Worm (Caenorhabditis elegans) whole organism, L1 larva: ENCODE results near the gene H40L08.1.
A peak's percentile ranks its signal among the peaks of the same experiment; 100 is the strongest.

ENCODE experiments used
- C34B4.2 ChIP-seq: sonication (generic microtip); optimal IDR thresholded peaks from 2 replicates; lab custom pipeline; 2017; ENCODE audit warnings: mild to moderate bottlenecking, missing genetic modification characterization, missing compliant biosample characterization
- F16B12.6 ChIP-seq: fragments of 150-350 bp; optimal IDR thresholded peaks from 2 replicates; lab custom pipeline; 2014; ENCODE audit warnings: missing biosample characterization, missing genetic modification characterization
- aly-2 ChIP-seq: fragments of 150-350 bp; optimal IDR thresholded peaks from 2 replicates; lab custom pipeline; 2014; ENCODE audit warnings: missing biosample characterization, missing genetic modification characterization
- ama-1 ChIP-seq: fragments of 150-350 bp; optimal IDR thresholded peaks from 2 replicates; lab custom pipeline; 2014
- ceh-63 ChIP-seq: fragments of 200-800 bp; sonication (Bioruptor generic); optimal IDR thresholded peaks from 2 replicates; lab custom pipeline; 2018; ENCODE audit warnings: mild to moderate bottlenecking, missing genetic modification characterization, missing compliant biosample characterization
- ceh-8 ChIP-seq: fragments of 200-800 bp; sonication (Bioruptor generic); optimal IDR thresholded peaks from 2 replicates; lab custom pipeline; 2018; ENCODE audit warnings: mild to moderate bottlenecking, missing genetic modification characterization, moderate library complexity, missing compliant biosample characterization
- ceh-82 ChIP-seq, 3 experiments: fragments of 150-350 bp in 1 of 3; sonication (generic microtip) in 2 of 3; optimal IDR thresholded peaks; 2 replicates each; lab custom pipeline; 2014 to 2017; ENCODE audit warnings: missing biosample characterization in 3 of 3, missing genetic modification characterization in 3 of 3
- efl-1 ChIP-seq, 4 experiments: fragments of 150-350 bp; optimal IDR thresholded peaks in 3 of 4; peaks in 1 of 4; 1 replicate in 1 of 4; 2 replicates in 3 of 4; lab custom pipeline; 2014; ENCODE audit warnings: missing biosample characterization in 2 of 4, missing genetic modification characterization in 2 of 4, missing genetic modification reagents in 2 of 4
- efl-3 ChIP-seq: fragments of 200-800 bp; sonication (Bioruptor generic); optimal IDR thresholded peaks from 2 replicates; lab custom pipeline; 2018; ENCODE audit warnings: mild to moderate bottlenecking, missing genetic modification characterization, missing compliant biosample characterization
- egl-27 ChIP-seq, 2 experiments: fragments of 150-350 bp in 1 of 2; sonication (generic microtip); optimal IDR thresholded peaks; 3 replicates each; lab custom pipeline; 2017 to 2018; ENCODE audit warnings: missing biosample characterization in 2 of 2, missing genetic modification characterization in 2 of 2, missing genetic modification reagents in 2 of 2
- ets-5 ChIP-seq: fragments of 200-800 bp; sonication (Bioruptor generic); IDR thresholded peaks from 2 replicates; pipeline ENCODE4 v1.3.6; 2022; ENCODE audit warnings: missing genetic modification characterization, missing compliant biosample characterization
- fkh-8 ChIP-seq: sonication (generic microtip); optimal IDR thresholded peaks from 2 replicates; lab custom pipeline; 2016; ENCODE audit warnings: mild to moderate bottlenecking, missing genetic modification characterization, missing compliant biosample characterization
- grh-1 ChIP-seq: fragments of 200-800 bp; sonication (Bioruptor generic); IDR thresholded peaks from 2 replicates; pipeline ENCODE4 v1.3.6; 2022; ENCODE audit warnings: missing genetic modification reagents, missing genetic modification characterization, missing compliant biosample characterization
- hlh-17 ChIP-seq: fragments of 200-800 bp; sonication (Bioruptor generic); optimal IDR thresholded peaks from 2 replicates; lab custom pipeline; 2018; ENCODE audit warnings: missing genetic modification characterization, mild to moderate bottlenecking, missing compliant biosample characterization, moderate library complexity, borderline replicate concordance
- hlh-4 ChIP-seq: sonication (generic microtip); optimal IDR thresholded peaks from 2 replicates; lab custom pipeline; 2016; ENCODE audit warnings: mild to moderate bottlenecking, missing genetic modification characterization, missing compliant biosample characterization
- irx-1 ChIP-seq: sonication (generic microtip); optimal IDR thresholded peaks from 2 replicates; lab custom pipeline; 2016; ENCODE audit warnings: missing genetic modification characterization, missing compliant biosample characterization
- jun-1 ChIP-seq: fragments of 150-350 bp; optimal IDR thresholded peaks from 2 replicates; lab custom pipeline; 2014; ENCODE audit warnings: missing biosample characterization, missing genetic modification reagents, missing genetic modification characterization
- lin-15B ChIP-seq: fragments of 150-350 bp; sonication (generic microtip); optimal IDR thresholded peaks from 3 replicates; lab custom pipeline; 2014; ENCODE audit warnings: missing biosample characterization, missing genetic modification characterization
- lin-39 ChIP-seq: fragments of 150-350 bp; optimal IDR thresholded peaks from 2 replicates; lab custom pipeline; 2014; ENCODE audit warnings: missing biosample characterization, missing genetic modification reagents, missing genetic modification characterization
- lsy-2 ChIP-seq, 2 experiments: fragments of 150-350 bp; optimal IDR thresholded peaks; 2 replicates each; lab custom pipeline; 2014; ENCODE audit warnings: missing biosample characterization in 2 of 2, missing genetic modification characterization in 2 of 2
- mab-9 ChIP-seq: fragments of 200-800 bp; sonication (Bioruptor generic); IDR thresholded peaks from 2 replicates; pipeline ENCODE4 v1.3.6; 2022; ENCODE audit warnings: missing genetic modification reagents, missing genetic modification characterization, missing compliant biosample characterization
- mdl-1 ChIP-seq, 2 experiments: fragments of 150-350 bp; optimal IDR thresholded peaks; 2 replicates each; lab custom pipeline; 2014 to 2017; ENCODE audit warnings: missing biosample characterization in 2 of 2, missing genetic modification characterization in 2 of 2, inconsistent platforms in 1 of 2
- nhr-11 ChIP-seq: fragments of 150-350 bp; optimal IDR thresholded peaks from 2 replicates; lab custom pipeline; 2014; ENCODE audit warnings: missing biosample characterization, missing genetic modification characterization
- nhr-12 ChIP-seq: sonication (generic microtip); optimal IDR thresholded peaks from 2 replicates; lab custom pipeline; 2017; ENCODE audit warnings: missing biosample characterization, missing genetic modification characterization
- nhr-28 ChIP-seq: fragments of 150-350 bp; optimal IDR thresholded peaks from 2 replicates; lab custom pipeline; 2014; ENCODE audit warnings: missing biosample characterization, missing genetic modification characterization
- nhr-47 ChIP-seq: sonication (generic microtip); optimal IDR thresholded peaks from 2 replicates; lab custom pipeline; 2016; ENCODE audit warnings: mild to moderate bottlenecking, missing genetic modification characterization, moderate library complexity, missing compliant biosample characterization
- nhr-71 ChIP-seq: sonication (generic microtip); optimal IDR thresholded peaks from 2 replicates; lab custom pipeline; 2016; ENCODE audit warnings: mild to moderate bottlenecking, missing genetic modification characterization, moderate library complexity, missing compliant biosample characterization
- nhr-76 ChIP-seq: sonication (generic microtip); optimal IDR thresholded peaks from 2 replicates; lab custom pipeline; 2017; ENCODE audit warnings: missing biosample characterization, missing genetic modification characterization
- nhr-77 ChIP-seq: fragments of 150-350 bp; optimal IDR thresholded peaks from 2 replicates; lab custom pipeline; 2014; ENCODE audit warnings: missing biosample characterization, missing genetic modification characterization
- nhr-85 ChIP-seq: sonication (generic microtip); peaks from one replicate; lab custom pipeline; 2016; ENCODE audit warnings: missing genetic modification characterization, inconsistent platforms, missing compliant biosample characterization
- nhr-90 ChIP-seq: sonication (generic microtip); optimal IDR thresholded peaks from 2 replicates; lab custom pipeline; 2016; ENCODE audit warnings: mild to moderate bottlenecking, missing genetic modification characterization, missing compliant biosample characterization; ENCODE audit not compliant: poor library complexity
- snpc-4 ChIP-seq: fragments of 150-350 bp; optimal IDR thresholded peaks from 2 replicates; lab custom pipeline; 2014; ENCODE audit warnings: missing biosample characterization, missing genetic modification characterization
- unc-130 ChIP-seq: fragments of 150-350 bp; optimal IDR thresholded peaks from 2 replicates; lab custom pipeline; 2017; ENCODE audit warnings: missing biosample characterization, missing genetic modification characterization, inconsistent platforms
- unc-30 ChIP-seq: sonication (generic microtip); optimal IDR thresholded peaks from 2 replicates; lab custom pipeline; 2017; ENCODE audit warnings: missing biosample characterization, missing genetic modification characterization
- unc-98 ChIP-seq: fragments of 200-800 bp; sonication (Bioruptor generic); IDR thresholded peaks from 2 replicates; pipeline ENCODE4 v1.3.6; 2022; ENCODE audit warnings: missing genetic modification characterization, missing compliant biosample characterization
- vab-15 ChIP-seq: sonication (generic microtip); optimal IDR thresholded peaks from 2 replicates; lab custom pipeline; 2017; ENCODE audit warnings: missing genotype, mild to moderate bottlenecking, missing genetic modification characterization, missing compliant biosample characterization
- zip-4 ChIP-seq: fragments of 200-800 bp; sonication (Bioruptor generic); optimal IDR thresholded peaks from 2 replicates; lab custom pipeline; 2018; ENCODE audit warnings: mild to moderate bottlenecking, missing genetic modification characterization, moderate library complexity, missing compliant biosample characterization
- ztf-4 ChIP-seq: fragments of 150-350 bp; optimal IDR thresholded peaks from 2 replicates; lab custom pipeline; 2014; ENCODE audit warnings: missing biosample characterization, missing genetic modification characterization

H40L08.1 gene

DNA sequence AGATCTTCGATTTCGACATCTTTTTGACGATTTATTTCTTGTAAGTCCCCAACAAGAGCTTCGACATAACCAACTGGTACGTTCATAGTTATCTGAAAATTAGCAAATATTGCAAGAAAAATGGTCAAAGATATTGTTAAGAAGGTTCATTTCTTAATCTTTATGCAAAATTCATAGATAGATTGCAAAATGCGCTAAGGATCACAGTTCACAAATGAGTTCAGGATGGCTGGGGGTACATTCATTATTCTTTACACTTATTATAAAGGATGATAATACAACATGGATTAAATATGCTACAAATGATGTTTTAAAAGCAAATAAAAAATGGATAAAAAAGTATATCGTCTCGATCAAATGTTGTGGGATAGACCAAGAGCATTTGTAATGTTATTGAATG is 27.1 kb downstream of the H40L08.1 start, which contains the start of gene H03G16.5:
TSS of gene H03G16.5 (minus strand) at position 101 of the 400 bp plus-strand sequence.
- TF ChIP-seq unc-30 (tag; lab: Kevin White, UChicago), result no peak
- no peak for TF ChIP-seq nhr-76
- TF ChIP-seq unc-130, result no peak
- no peak for TF ChIP-seq ama-1 (lab: Kevin White, UChicago)
- TF ChIP-seq vab-15 (tag; lab: Kevin White, UChicago), result no peak
- TF ChIP-seq nhr-85 (tag; lab: Kevin White, UChicago), result no peak
- no peak for TF ChIP-seq efl-3 (GFP tag; lab: Kevin White, UChicago)
- no peak for TF ChIP-seq ceh-82 (tag; optimal IDR thresholded peaks at IDR 0.05; lab: Kevin White, UChicago)
- TF ChIP-seq mdl-1 (tag; optimal IDR thresholded peaks at IDR 0.05; lab: Kevin White, UChicago), result no peak
- no peak for TF ChIP-seq irx-1 (tag; lab: Kevin White, UChicago)
- no peak for TF ChIP-seq jun-1 (tag; lab: Kevin White, UChicago)

DNA sequence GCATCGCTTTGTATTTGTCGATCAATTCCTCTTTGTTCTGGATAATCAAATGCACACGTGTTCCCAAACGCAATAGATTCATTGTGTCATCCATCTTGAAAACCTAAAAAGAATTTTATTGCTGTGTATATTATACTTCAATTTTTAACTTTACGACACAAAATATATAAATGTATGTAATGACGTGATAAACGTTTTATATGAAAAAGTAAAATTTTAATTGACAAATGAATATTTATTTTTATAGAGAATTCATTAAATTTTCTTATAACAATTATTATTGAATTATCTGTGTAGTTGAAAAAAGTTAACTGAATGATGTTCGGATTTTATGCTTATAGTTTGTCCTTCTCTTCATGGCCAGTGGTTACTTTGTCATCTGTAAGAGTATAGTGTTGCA is 28.0 kb downstream of the H40L08.1 start, which contains the start of gene H03G16.7:
TSS of gene H03G16.7 (minus strand) at position 101 of the 400 bp plus-strand sequence.
- no peak for TF ChIP-seq egl-27 (tag; optimal IDR thresholded peaks at IDR 0.05; lab: Kevin White, UChicago)
- TF ChIP-seq hlh-4 (tag; lab: Kevin White, UChicago), result no peak
- no peak for TF ChIP-seq nhr-90 (tag; lab: Kevin White, UChicago)
- TF ChIP-seq ceh-63 (GFP tag; lab: Kevin White, UChicago), result no peak
- no peak for TF ChIP-seq jun-1 (tag; lab: Kevin White, UChicago)
- TF ChIP-seq nhr-77 (tag; lab: Kevin White, UChicago), result no peak
- TF ChIP-seq ets-5, result no peak
- TF ChIP-seq ama-1 (lab: Kevin White, UChicago), result no peak
- TF ChIP-seq lsy-2 (tag; optimal IDR thresholded peaks at IDR 0.05; lab: Kevin White, UChicago), result no peak
- no peak for TF ChIP-seq fkh-8 (tag; lab: Kevin White, UChicago)
- no peak for TF ChIP-seq nhr-47 (tag; lab: Kevin White, UChicago)

ce11 chrX:15053223-15053933 is 30.5 kb downstream of the H40L08.1 start, which contains the start of gene H03G16.1:
Gene H03G16.1, plus strand, starts transcription at chrX:15053883.
- TF ChIP-seq efl-1 (optimal IDR thresholded peaks at IDR 0.05; lab: Kevin White, UChicago), result no peak
- peak in 1 of 2 experiments; percentile 67 for TF ChIP-seq efl-1 (GFP tag; optimal IDR thresholded peaks at IDR 0.05 in 1 of 2; lab: Kevin White, UChicago)
- TF ChIP-seq jun-1 (tag; lab: Kevin White, UChicago), result no peak
- no peak for TF ChIP-seq nhr-28
- TF ChIP-seq ceh-63 (GFP tag; lab: Kevin White, UChicago), result no peak
- no peak for TF ChIP-seq unc-98 (GFP tag; lab: Robert Waterston, UW)
- TF ChIP-seq lin-15B (tag; lab: Kevin White, UChicago), result no peak
- no peak for TF ChIP-seq zip-4

- TF ChIP-seq lin-39 (no peak), nhr-71 (tag; lab: Kevin White, UChicago) (no peak), F16B12.6 (no peak), ceh-8 (no peak), hlh-4 (tag; lab: Kevin White, UChicago) (no peak), ztf-4 (tag; lab: Kevin White, UChicago) (no peak), lin-15B (tag; lab: Kevin White, UChicago) (no peak), snpc-4 (tag; lab: Kevin White, UChicago) (no peak), C34B4.2 (tag; lab: Kevin White, UChicago) (no peak), fkh-8 (tag; lab: Kevin White, UChicago) (no peak)
Observed at ce11 chrX:15052385-15052784, 31.5 kb downstream of the H40L08.1 start, which contains the start of gene H03G16.6. Gene H03G16.6, plus strand, starts transcription at chrX:15052685.

DNA sequence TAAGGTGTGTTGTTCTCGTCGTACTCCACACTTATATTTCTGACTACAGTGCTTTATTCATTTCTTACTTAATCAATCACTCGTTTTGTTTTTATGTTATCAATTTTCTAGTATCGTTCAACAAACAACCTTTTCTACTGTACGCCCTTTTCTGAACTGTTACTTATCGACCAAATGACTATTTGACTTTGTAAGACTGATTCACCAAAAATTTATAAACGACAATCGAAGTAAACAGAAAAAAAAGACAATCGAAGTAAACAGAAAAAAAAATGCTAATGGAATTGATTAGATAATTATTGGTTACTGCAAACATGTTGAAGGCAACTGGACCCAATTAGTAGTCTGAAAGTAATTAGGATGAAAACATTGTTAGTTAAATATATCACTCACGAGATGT is 33.9 kb downstream of the H40L08.1 start:
- no peak for TF ChIP-seq hlh-17 (GFP tag; lab: Kevin White, UChicago)
- TF ChIP-seq nhr-11 (tag; lab: Kevin White, UChicago), result no peak
- no peak for TF ChIP-seq aly-2
- no peak for TF ChIP-seq mab-9 (GFP tag; lab: Robert Waterston, UW)
- TF ChIP-seq nhr-71 (tag; lab: Kevin White, UChicago), result no peak
- no peak for TF ChIP-seq nhr-12
- TF ChIP-seq nhr-90 (tag; lab: Kevin White, UChicago), result no peak
- no peak for TF ChIP-seq grh-1 (GFP tag; lab: Robert Waterston, UW)
- TF ChIP-seq unc-30 (tag; lab: Kevin White, UChicago), result no peak
